Fruit fly (Drosophila melanogaster) whole organism, pupa: ENCODE data around the gene gammaTub23C.

Source experiments
- CG9948 ChIP-seq: fragments of 200-800 bp; sonication (Bioruptor generic); optimal IDR thresholded peaks from 2 replicates; lab custom pipeline; 2018; ENCODE audit warnings: missing biosample characterization, mild to moderate bottlenecking, missing genetic modification characterization, moderate library complexity
- Pif1A ChIP-seq: fragments of 200-800 bp; sonication (Bioruptor generic); optimal IDR thresholded peaks from 3 replicates; lab custom pipeline; 2016; ENCODE audit warnings: missing biosample characterization, missing genetic modification characterization

DNA sequence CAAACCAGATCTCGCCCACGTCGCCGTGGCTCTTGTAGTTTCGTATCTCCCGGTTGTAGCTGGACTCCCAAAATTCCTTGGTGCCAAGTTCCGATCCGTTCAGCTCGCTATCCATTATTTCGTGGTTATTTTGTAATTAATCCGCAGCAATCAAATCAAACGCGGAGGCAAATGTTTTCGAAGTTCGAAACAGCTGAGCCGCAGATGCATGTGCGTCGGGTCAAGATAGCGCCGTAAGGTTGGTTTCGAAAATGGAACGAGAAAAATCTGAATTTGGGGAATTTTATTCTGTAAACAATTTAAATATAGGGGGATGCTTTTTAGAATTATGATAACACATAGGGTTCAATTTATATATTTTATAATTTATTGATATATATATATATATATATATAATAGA, 6.4 kb downstream of the gammaTub23C start, which contains the start of gene CG9643:
- TF ChIP-seq CG9948 (tag; lab: Kevin White, UChicago): no peak
- no peak for TF ChIP-seq Pif1A (GFP tag; lab: Kevin White, UChicago)
